Comparison of ENCODE assay signal across 6 worm cellular contexts in genomic region chrIV:7236248-7236772, ce11.
A peak's percentile ranks its signal among the peaks of the same experiment; 100 is the strongest.
TF ChIP-seq lines count a peak whose summit lies in the region.

No protein-coding gene starts in this region.

TF ChIP-seq in whole organism, L1 larva, 84 proteins besides CTCF, POLR2A, EP300 and RAD21:
- TF ChIP-seq pax-3 (tag; optimal IDR thresholded peaks at IDR 0.05; lab: Kevin White, UChicago) (no peak), tbx-2 (tag; optimal IDR thresholded peaks at IDR 0.05; lab: Kevin White, UChicago) (no peak), vab-15 (tag; optimal IDR thresholded peaks at IDR 0.05; lab: Kevin White, UChicago) (no peak), unc-86 (tag; optimal IDR thresholded peaks at IDR 0.05; lab: Kevin White, UChicago) (no peak), blmp-1 (tag; optimal IDR thresholded peaks at IDR 0.05; lab: Kevin White, UChicago) (peak; percentile 66), pqm-1 (tag; optimal IDR thresholded peaks at IDR 0.05; lab: Kevin White, UChicago) (no peak), lin-13 (GFP tag; optimal IDR thresholded peaks at IDR 0.05; lab: Kevin White, UChicago) (no peak), nhr-84 (tag; optimal IDR thresholded peaks at IDR 0.05; lab: Kevin White, UChicago) (no peak), unc-98 (GFP tag; IDR thresholded peaks at IDR 0.05; lab: Robert Waterston, UW) (no peak), lsy-2 (tag; optimal IDR thresholded peaks at IDR 0.05; lab: Kevin White, UChicago) (peak in 1 of 2 experiments; percentile 23)
TF ChIP-seq in whole organism, L1 larva: peak in this region for 2.

TF ChIP-seq in whole organism, L2 larva, 48 proteins besides CTCF, POLR2A, EP300 and RAD21:
- TF ChIP-seq mab-5 (tag; optimal IDR thresholded peaks at IDR 0.05; lab: Kevin White, UChicago) (no peak), crh-2 (tag; optimal IDR thresholded peaks at IDR 0.05; lab: Kevin White, UChicago) (no peak), ceh-82 (tag; optimal IDR thresholded peaks at IDR 0.05; lab: Kevin White, UChicago) (no peak), Y55F3AM.14 (GFP tag; optimal IDR thresholded peaks at IDR 0.05; lab: Kevin White, UChicago) (no peak), nhr-237 (tag; optimal IDR thresholded peaks at IDR 0.05; lab: Kevin White, UChicago) (no peak), ZK546.5 (tag; optimal IDR thresholded peaks at IDR 0.05; lab: Kevin White, UChicago) (no peak), ztf-4 (tag; optimal IDR thresholded peaks at IDR 0.05; lab: Kevin White, UChicago) (no peak), lsy-2 (tag; optimal IDR thresholded peaks at IDR 0.05; lab: Kevin White, UChicago) (peak in 1 of 2 experiments; percentile 15), peb-1 (tag; optimal IDR thresholded peaks at IDR 0.05; lab: Kevin White, UChicago) (no peak), nhr-21 (tag; optimal IDR thresholded peaks at IDR 0.05; lab: Kevin White, UChicago) (peak; percentile 47), sma-9 (GFP tag; optimal IDR thresholded peaks at IDR 0.05; lab: Kevin White, UChicago) (no peak), sma-9 (tag; optimal IDR thresholded peaks at IDR 0.05; lab: Kevin White, UChicago) (no peak), mbf-1 (tag; optimal IDR thresholded peaks at IDR 0.05; lab: Kevin White, UChicago) (no peak), unc-62 (GFP tag; optimal IDR thresholded peaks at IDR 0.05; lab: Kevin White, UChicago) (no peak), nhr-11 (tag; optimal IDR thresholded peaks at IDR 0.05; lab: Kevin White, UChicago) (no peak)

TF ChIP-seq in whole organism, L3 larva, 47 proteins besides CTCF, POLR2A, EP300 and RAD21:
- TF ChIP-seq tbx-2 (tag; optimal IDR thresholded peaks at IDR 0.05; lab: Kevin White, UChicago): no peak
- TF ChIP-seq nhr-23 (tag; optimal IDR thresholded peaks at IDR 0.05; lab: Kevin White, UChicago): peak; percentile 34
- peak; percentile 56 for TF ChIP-seq nhr-43 (tag; optimal IDR thresholded peaks at IDR 0.05; lab: Kevin White, UChicago; ENCODE audit: poor library complexity, severe bottlenecking)

TF ChIP-seq in whole organism, L4 larva, 104 proteins besides CTCF, POLR2A, EP300 and RAD21:
- TF ChIP-seq nhr-48 (tag; optimal IDR thresholded peaks at IDR 0.05; lab: Kevin White, UChicago): peak; percentile 31
- no peak for TF ChIP-seq sdz-12 (GFP tag; optimal IDR thresholded peaks at IDR 0.05; lab: Kevin White, UChicago)
- peak; percentile 20 for TF ChIP-seq hlh-11 (tag; optimal IDR thresholded peaks at IDR 0.05; lab: Kevin White, UChicago)
- no peak for TF ChIP-seq T26A8.4 (GFP tag; IDR thresholded peaks at IDR 0.05; lab: Robert Waterston, UW)
- peak in 1 of 2 experiments; percentile 17 for TF ChIP-seq unc-62 (GFP tag; optimal IDR thresholded peaks at IDR 0.05 in 1 of 2; lab: Kevin White, UChicago)
- TF ChIP-seq unc-62 (tag; optimal IDR thresholded peaks at IDR 0.05; lab: Kevin White, UChicago): no peak
- TF ChIP-seq mxl-3 (GFP tag; optimal IDR thresholded peaks at IDR 0.05; lab: Kevin White, UChicago): peak; percentile 52
- TF ChIP-seq F37D6.2 (tag; optimal IDR thresholded peaks at IDR 0.05; lab: Kevin White, UChicago): no peak
- peak in 1 of 2 experiments; percentile 26 for TF ChIP-seq lsy-2 (tag; optimal IDR thresholded peaks at IDR 0.05; lab: Kevin White, UChicago)
- no peak for TF ChIP-seq egl-27 (tag; optimal IDR thresholded peaks at IDR 0.05; lab: Kevin White, UChicago)
- TF ChIP-seq php-3 (GFP tag; IDR thresholded peaks at IDR 0.05; lab: Robert Waterston, UW): 0 out of 2 replicates have a peak, but pooled peaks have one; percentile 7
- no peak for TF ChIP-seq ama-1 (optimal IDR thresholded peaks at IDR 0.05; lab: Kevin White, UChicago)
TF ChIP-seq in whole organism, L4 larva: peak in this region for 6.

TF ChIP-seq in whole organism, mixed stage, embryonic, 35 proteins besides CTCF, POLR2A, EP300 and RAD21:
- TF ChIP-seq ces-1 (GFP tag; optimal IDR thresholded peaks at IDR 0.05; lab: Kevin White, UChicago): no peak
- peak; percentile 86 for TF ChIP-seq zip-8 (tag; optimal IDR thresholded peaks at IDR 0.05; lab: Kevin White, UChicago)
- TF ChIP-seq snpc-4 (tag; optimal IDR thresholded peaks at IDR 0.05; lab: Kevin White, UChicago): no peak
- no peak for TF ChIP-seq mab-5 (tag; optimal IDR thresholded peaks at IDR 0.05; lab: Kevin White, UChicago)
- TF ChIP-seq mep-1 (tag; optimal IDR thresholded peaks at IDR 0.05; lab: Kevin White, UChicago): no peak
- TF ChIP-seq lsy-2 (tag; optimal IDR thresholded peaks at IDR 0.05; lab: Kevin White, UChicago): no peak
- TF ChIP-seq blmp-1 (tag; optimal IDR thresholded peaks at IDR 0.05; lab: Kevin White, UChicago): no peak
- no peak for TF ChIP-seq M03D4.4 (tag; optimal IDR thresholded peaks at IDR 0.05; lab: Kevin White, UChicago)
- TF ChIP-seq drap-1 (GFP tag; optimal IDR thresholded peaks at IDR 0.05; lab: Kevin White, UChicago): no peak

TF ChIP-seq in whole organism, young adult, 124 proteins besides CTCF, POLR2A, EP300 and RAD21:
- TF ChIP-seq sdz-38 (tag; optimal IDR thresholded peaks at IDR 0.05; lab: Kevin White, UChicago) (no peak), chd-7 (tag; optimal IDR thresholded peaks at IDR 0.05; lab: Kevin White, UChicago) (no peak), dox-1 (GFP tag; IDR thresholded peaks at IDR 0.05; lab: Robert Waterston, UW) (peak; percentile 25; the same call in 1 of the 2 replicates), F57C9.4 (tag; optimal IDR thresholded peaks at IDR 0.05; lab: Kevin White, UChicago) (peak; percentile 14), lsl-1 (GFP tag; optimal IDR thresholded peaks at IDR 0.05; lab: Kevin White, UChicago) (peak; percentile 21)
